Fruit fly (Drosophila melanogaster) whole organism, embryonic: ENCODE results near the gene MtnD.

Experiments used
- CG13424 ChIP-seq: fragments of 200-800 bp; sonication (Bioruptor generic); optimal IDR thresholded peaks from 2 replicates; lab custom pipeline; 2019; ENCODE audit warnings: missing biosample characterization, mild to moderate bottlenecking, missing genetic modification characterization, moderate library complexity
- CrebB ChIP-seq: fragments of 200-800 bp; sonication (Bioruptor generic); optimal IDR thresholded peaks from 3 replicates; lab custom pipeline; 2018; ENCODE audit warnings: missing biosample characterization, mild to moderate bottlenecking, missing genetic modification characterization
- zfh1 ChIP-seq: fragments of 200-800 bp; sonication (Bioruptor generic); IDR thresholded peaks from 3 replicates; pipeline ENCODE4 v1.3.6; 2022; ENCODE audit warnings: missing biosample characterization, missing genetic modification characterization

DNA sequence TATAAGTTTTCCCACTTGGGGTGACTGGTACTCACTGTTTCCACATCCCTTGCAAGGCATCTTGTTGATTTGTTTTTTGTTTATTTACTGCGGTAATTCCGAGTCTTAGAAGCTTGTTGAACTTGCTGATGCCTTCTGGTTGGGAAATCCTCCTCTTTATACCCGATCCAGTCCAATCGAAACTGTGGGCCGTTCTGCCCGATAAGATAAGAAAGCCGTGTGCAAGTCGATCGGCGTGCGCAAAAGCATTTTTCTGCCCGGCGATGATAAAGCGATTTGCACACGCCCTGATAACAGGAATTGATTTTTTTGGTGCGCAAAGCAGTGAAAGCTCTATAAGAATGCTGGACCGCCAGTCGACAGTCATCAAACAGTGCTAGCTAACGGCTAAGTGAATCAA is at the start of gene MtnD, which contains the start of gene MtnE:
- TF ChIP-seq CG13424 (tag; lab: Kevin White, UChicago): no peak
- no peak for TF ChIP-seq CrebB (tag; lab: Kevin White, UChicago)
- TF ChIP-seq zfh1 (GFP tag; lab: Robert Waterston, UW): no peak
